Fruit fly (Drosophila melanogaster): ENCODE data around the gene nonA-l.

nonA-l gene

dm6 chr3R:16652091-16652490 lies 12.1 kb downstream of the nonA-l start, which contains the start of gene CG14907 (continued):
- TF ChIP-seq ato (GFP tag; IDR thresholded peaks at IDR 0.05; ENCODE audit: partially characterized antibody) (no peak), CG6791 (GFP tag; IDR thresholded peaks at IDR 0.05; ENCODE audit: partially characterized antibody) (peak; percentile 68; the same call in 2 of the 3 replicates), maf-S (GFP tag; optimal IDR thresholded peaks at IDR 0.05) (no peak), Lpt (GFP tag; optimal IDR thresholded peaks at IDR 0.05) (no peak), eve (GFP tag; optimal IDR thresholded peaks at IDR 0.05) (no peak), CG15601 (tag; optimal IDR thresholded peaks at IDR 0.05) (no peak), Drgx (GFP tag; IDR thresholded peaks at IDR 0.05) (no peak), ewg (GFP tag; optimal IDR thresholded peaks at IDR 0.05) (no peak), NFAT (GFP tag; IDR thresholded peaks at IDR 0.05) (no peak), Poxn (GFP tag; IDR thresholded peaks at IDR 0.05) (no peak), CG15479 (GFP tag; optimal IDR thresholded peaks at IDR 0.05) (no peak), Hr3 (GFP tag; optimal IDR thresholded peaks at IDR 0.05) (no peak), CG15269 (tag; optimal IDR thresholded peaks at IDR 0.05) (no peak), MESR4 (GFP tag; optimal IDR thresholded peaks at IDR 0.05) (peak; percentile 68), CG7357 (GFP tag; IDR thresholded peaks at IDR 0.05) (no peak), Mes4 (GFP tag; optimal IDR thresholded peaks at IDR 0.05) (no peak), hb (GFP tag; IDR thresholded peaks at IDR 0.05; ENCODE audit: partially characterized antibody) (no peak), Hr39 (optimal IDR thresholded peaks at IDR 0.05) (no peak), prd (optimal IDR thresholded peaks at IDR 0.05) (no peak), prd (GFP tag; IDR thresholded peaks at IDR 0.05) (no peak), Jarid2 (GFP tag; optimal IDR thresholded peaks at IDR 0.05) (no peak), lilli (GFP tag; optimal IDR thresholded peaks at IDR 0.05) (no peak), CG1792 (GFP tag; optimal IDR thresholded peaks at IDR 0.05) (no peak), CG16813 (GFP tag; IDR thresholded peaks at IDR 0.05; ENCODE audit: partially characterized antibody) (peak; percentile 53), CG11696 (GFP tag; IDR thresholded peaks at IDR 0.05) (no peak), sc (optimal IDR thresholded peaks at IDR 0.05) (no peak), sc (GFP tag; optimal IDR thresholded peaks at IDR 0.05) (no peak), yki (optimal IDR thresholded peaks at IDR 0.05) (no peak), ash1 (GFP tag; optimal IDR thresholded peaks at IDR 0.05) (no peak), oc (tag; optimal IDR thresholded peaks at IDR 0.05) (no peak), Fer2 (tag; optimal IDR thresholded peaks at IDR 0.05) (no peak), row (GFP tag; IDR thresholded peaks at IDR 0.05) (no peak), gsb (GFP tag; IDR thresholded peaks at IDR 0.05) (no peak), fu2 (GFP tag; optimal IDR thresholded peaks at IDR 0.05) (no peak), pho (GFP tag; optimal IDR thresholded peaks at IDR 0.05) (no peak), Doc2 (GFP tag; IDR thresholded peaks at IDR 0.05) (no peak), emc (GFP tag; optimal IDR thresholded peaks at IDR 0.05) (no peak), exex (tag; optimal IDR thresholded peaks at IDR 0.05) (peak; percentile 40), wek (GFP tag; optimal IDR thresholded peaks at IDR 0.05) (no peak), CG10321 (GFP tag; IDR thresholded peaks at IDR 0.05) (no peak), corto (GFP tag; optimal IDR thresholded peaks at IDR 0.05) (no peak), Ravus (GFP tag; IDR thresholded peaks at IDR 0.05) (no peak), CrebB (tag; optimal IDR thresholded peaks at IDR 0.05) (peak; percentile 20), cg (GFP tag; optimal IDR thresholded peaks at IDR 0.05) (no peak), vvl (GFP tag; IDR thresholded peaks at IDR 0.05) (0 out of 2 replicates have a peak, but pooled peaks have one; percentile 20), slp2 (GFP tag; optimal IDR thresholded peaks at IDR 0.05) (no peak), so (GFP tag; IDR thresholded peaks at IDR 0.05) (no peak), insv (GFP tag; optimal IDR thresholded peaks at IDR 0.05) (no peak), CG17612 (GFP tag; IDR thresholded peaks at IDR 0.05) (no peak), ind (GFP tag; optimal IDR thresholded peaks at IDR 0.05) (no peak), her (GFP tag; optimal IDR thresholded peaks at IDR 0.05) (no peak), unpg (GFP tag; optimal IDR thresholded peaks at IDR 0.05) (no peak), CG10209 (GFP tag; optimal IDR thresholded peaks at IDR 0.05) (no peak)

Data from whole organism, embryonic.